Worm (Caenorhabditis elegans) whole organism, L4 larva: ENCODE results near the gene baz-2.

Source experiments
- ama-1 ChIP-seq: fragments of 150-350 bp; optimal IDR thresholded peaks from 2 replicates; lab custom pipeline; 2014; ENCODE audit warnings: inconsistent platforms, mixed read lengths
- dpl-1 ChIP-seq: fragments of 150-350 bp; optimal IDR thresholded peaks from 2 replicates; lab custom pipeline; 2014; ENCODE audit warnings: missing biosample characterization, missing genetic modification reagents, missing genetic modification characterization
- nhr-77 ChIP-seq: fragments of 150-350 bp; optimal IDR thresholded peaks from 2 replicates; lab custom pipeline; 2014; ENCODE audit warnings: missing biosample characterization, missing genetic modification characterization

- TF ChIP-seq dpl-1 (GFP tag; lab: Kevin White, UChicago) (no peak), nhr-77 (no peak), ama-1 (no peak)
Observed at ce11 chrIII:7665928-7666327, 10.1 kb upstream of the baz-2 start.
